Worm (Caenorhabditis elegans) whole organism, L2 larva: ENCODE results near the gene E01G4.5.

Source experiments
- C34F6.9 ChIP-seq: fragments of 150-350 bp; optimal IDR thresholded peaks from 2 replicates; lab custom pipeline; 2014; ENCODE audit warnings: missing biosample characterization, missing genetic modification characterization
- ceh-82 ChIP-seq: fragments of 150-350 bp; optimal IDR thresholded peaks from 2 replicates; lab custom pipeline; 2014; ENCODE audit warnings: missing biosample characterization, missing genetic modification characterization
- egl-27 ChIP-seq: sonication (generic microtip); optimal IDR thresholded peaks from 3 replicates; lab custom pipeline; 2017; ENCODE audit warnings: missing biosample characterization, missing genetic modification reagents, missing genetic modification characterization
- elt-1 ChIP-seq: fragments of 150-350 bp; optimal IDR thresholded peaks from 2 replicates; lab custom pipeline; 2014; ENCODE audit warnings: missing biosample characterization, missing genetic modification characterization
- elt-3 ChIP-seq: sonication (generic microtip); optimal IDR thresholded peaks from 2 replicates; lab custom pipeline; 2017; ENCODE audit warnings: missing biosample characterization, missing genetic modification characterization
- sma-9 ChIP-seq, 2 experiments: fragments of 150-350 bp in 1 of 2; sonication (generic microtip) in 1 of 2; optimal IDR thresholded peaks; 2 replicates each; lab custom pipeline; 2014 to 2016; ENCODE audit warnings: missing genetic modification characterization in 2 of 2, mild to moderate bottlenecking in 1 of 2, missing biosample characterization in 1 of 2, missing compliant biosample characterization in 1 of 2, missing genetic modification reagents in 1 of 2, moderate library complexity in 1 of 2
- zag-1 ChIP-seq: fragments of 150-350 bp; optimal IDR thresholded peaks from 2 replicates; lab custom pipeline; 2014; ENCODE audit warnings: missing biosample characterization, missing genetic modification characterization
- ztf-4 ChIP-seq: fragments of 150-350 bp; optimal IDR thresholded peaks from 2 replicates; lab custom pipeline; 2014; ENCODE audit warnings: missing biosample characterization, missing genetic modification characterization

- TF ChIP-seq elt-3 (no peak), ztf-4 (tag; lab: Kevin White, UChicago) (no peak), egl-27 (no peak), ceh-82 (tag; lab: Kevin White, UChicago) (no peak), elt-1 (tag; lab: Kevin White, UChicago) (no peak), sma-9 (GFP tag; optimal IDR thresholded peaks at IDR 0.05; lab: Kevin White, UChicago) (no peak), sma-9 (tag; optimal IDR thresholded peaks at IDR 0.05; lab: Kevin White, UChicago) (no peak), zag-1 (tag; lab: Kevin White, UChicago) (no peak), C34F6.9 (tag; lab: Kevin White, UChicago) (no peak)
Measured at ce11 chrII:13492948-13493347, 20.7 kb downstream of the E01G4.5 start, which contains the start of gene F45H10.2.
